Fruit fly (Drosophila melanogaster): ENCODE results near the gene Osi24.

Gene Osi24

DNA sequence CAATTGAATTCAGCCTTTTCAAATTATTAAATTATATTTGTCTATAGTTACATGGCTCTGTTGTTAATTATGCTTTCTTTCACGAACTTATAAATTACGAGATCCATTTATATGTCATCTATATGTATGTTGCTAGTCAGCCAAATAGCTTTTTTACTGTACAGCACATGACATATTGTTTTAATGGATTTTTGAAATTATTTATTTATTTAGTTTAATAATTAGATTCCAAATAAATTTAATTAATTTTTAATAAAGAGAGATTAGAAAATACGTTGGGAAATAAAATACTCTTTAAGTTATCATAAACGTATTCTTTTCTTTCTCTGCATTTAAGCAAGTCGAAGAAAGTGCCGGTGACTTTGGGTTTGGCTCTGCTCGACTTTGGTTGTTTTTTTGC is 42.7 kb downstream of the Osi24 start (continued):
- TF ChIP-seq sug (tag; optimal IDR thresholded peaks at IDR 0.05): no peak
- TF ChIP-seq rib (GFP tag; IDR thresholded peaks at IDR 0.05): no peak
- no peak for TF ChIP-seq Max (GFP tag; optimal IDR thresholded peaks at IDR 0.05)
- no peak for TF ChIP-seq lov (optimal IDR thresholded peaks at IDR 0.05)
- no peak for TF ChIP-seq lov (GFP tag; IDR thresholded peaks at IDR 0.05)
- TF ChIP-seq al (GFP tag; IDR thresholded peaks at IDR 0.05): no peak
- TF ChIP-seq CG18599 (GFP tag; optimal IDR thresholded peaks at IDR 0.05): no peak
- peak; percentile 6 for TF ChIP-seq CG12659 (GFP tag; optimal IDR thresholded peaks at IDR 0.05)
- no peak for TF ChIP-seq CG15011 (GFP tag; optimal IDR thresholded peaks at IDR 0.05)
- no peak for TF ChIP-seq Oaz (GFP tag; IDR thresholded peaks at IDR 0.05)
- no peak for TF ChIP-seq hb (GFP tag; IDR thresholded peaks at IDR 0.05; ENCODE audit: partially characterized antibody)
- TF ChIP-seq gem (tag; optimal IDR thresholded peaks at IDR 0.05): peak; percentile 70
- TF ChIP-seq ERR (GFP tag; optimal IDR thresholded peaks at IDR 0.05): no peak
- no peak for TF ChIP-seq CG8944 (GFP tag; optimal IDR thresholded peaks at IDR 0.05)
- no peak for TF ChIP-seq Dp (GFP tag; optimal IDR thresholded peaks at IDR 0.05)
- TF ChIP-seq Xrp1 (GFP tag; IDR thresholded peaks at IDR 0.05): 0 out of 2 replicates have a peak, but pooled peaks have one; percentile 7
- no peak for TF ChIP-seq CG9876 (GFP tag; optimal IDR thresholded peaks at IDR 0.05)
- no peak for TF ChIP-seq ssp (GFP tag; IDR thresholded peaks at IDR 0.05)
- no peak for TF ChIP-seq luna (GFP tag; optimal IDR thresholded peaks at IDR 0.05)
- peak; percentile 6 for TF ChIP-seq CG30020 (tag; optimal IDR thresholded peaks at IDR 0.05)
- peak; percentile 35 for TF ChIP-seq grau (tag; optimal IDR thresholded peaks at IDR 0.05)
- TF ChIP-seq CG12391 (tag; optimal IDR thresholded peaks at IDR 0.05): peak; percentile 45
- 0 out of 3 replicates have a peak, but pooled peaks have one; percentile 23 for TF ChIP-seq ken (GFP tag; IDR thresholded peaks at IDR 0.05)
- no peak for TF ChIP-seq CG3281 (GFP tag; optimal IDR thresholded peaks at IDR 0.05)
- peak; percentile 72 for TF ChIP-seq CG31441 (GFP tag; IDR thresholded peaks at IDR 0.05)
- peak; percentile 16 for TF ChIP-seq nerfin-1 (tag; optimal IDR thresholded peaks at IDR 0.05)
- TF ChIP-seq CG13624 (GFP tag; optimal IDR thresholded peaks at IDR 0.05): no peak
- no peak for TF ChIP-seq HLHmδ (GFP tag; optimal IDR thresholded peaks at IDR 0.05)
- no peak for TF ChIP-seq CG1647 (GFP tag; optimal IDR thresholded peaks at IDR 0.05)
- TF ChIP-seq CG17361 (GFP tag; IDR thresholded peaks at IDR 0.05): peak; percentile 82
- TF ChIP-seq Adf1 (GFP tag; IDR thresholded peaks at IDR 0.05): no peak
- TF ChIP-seq CoRest (tag; optimal IDR thresholded peaks at IDR 0.05): peak; percentile 44
- no peak for TF ChIP-seq Hmx (GFP tag; optimal IDR thresholded peaks at IDR 0.05)
- no peak for TF ChIP-seq D (optimal IDR thresholded peaks at IDR 0.05)
- TF ChIP-seq D (GFP tag; optimal IDR thresholded peaks at IDR 0.05): peak; percentile 23
- no peak for TF ChIP-seq slp2 (GFP tag; optimal IDR thresholded peaks at IDR 0.05)
- no peak for TF ChIP-seq pnt (GFP tag; optimal IDR thresholded peaks at IDR 0.05)
- TF ChIP-seq Ets65A (GFP tag): no peak
- TF ChIP-seq CG2199 (GFP tag; IDR thresholded peaks at IDR 0.05): no peak
- peak; percentile 25 for TF ChIP-seq Asciz (GFP tag; optimal IDR thresholded peaks at IDR 0.05)
- peak; percentile 32 for TF ChIP-seq CG3407 (GFP tag; optimal IDR thresholded peaks at IDR 0.05)
- peak; percentile 29 for TF ChIP-seq ewg (GFP tag; optimal IDR thresholded peaks at IDR 0.05)
- peak; percentile 70 for TF ChIP-seq dmrt99B (tag; optimal IDR thresholded peaks at IDR 0.05)
- TF ChIP-seq CG10209 (GFP tag; optimal IDR thresholded peaks at IDR 0.05): peak; percentile 14
- TF ChIP-seq nmo (GFP tag; optimal IDR thresholded peaks at IDR 0.05): peak; percentile 71
- no peak for TF ChIP-seq danr (GFP tag; IDR thresholded peaks at IDR 0.05)
- peak; percentile 81 for TF ChIP-seq CG18262 (tag; optimal IDR thresholded peaks at IDR 0.05)
- TF ChIP-seq CG4424 (GFP tag; optimal IDR thresholded peaks at IDR 0.05): peak; percentile 24
- no peak for TF ChIP-seq fd64A (GFP tag; optimal IDR thresholded peaks at IDR 0.05)
- TF ChIP-seq bsh (GFP tag; optimal IDR thresholded peaks at IDR 0.05): peak in 1 of 2 experiments; percentile 59
- no peak for TF ChIP-seq CG2116 (GFP tag; optimal IDR thresholded peaks at IDR 0.05)
- no peak for TF ChIP-seq otp (GFP tag; IDR thresholded peaks at IDR 0.05)
